Worm (Caenorhabditis elegans) whole organism, early embryonic: ENCODE results near the gene nhr-210.

Experiments
- B0310.2 ChIP-seq: sonication (generic microtip); optimal IDR thresholded peaks from 2 replicates; lab custom pipeline; 2016; ENCODE audit warnings: mild to moderate bottlenecking, missing genetic modification characterization, missing compliant biosample characterization
- F13C5.2 ChIP-seq: sonication (generic microtip); optimal IDR thresholded peaks from 2 replicates; lab custom pipeline; 2017; ENCODE audit warnings: mild to moderate bottlenecking, missing genetic modification characterization, inconsistent platforms, missing compliant biosample characterization
- ama-1 ChIP-seq: fragments of 150-350 bp; optimal IDR thresholded peaks from 2 replicates; lab custom pipeline; 2014
- ceh-13 ChIP-seq: fragments of 200-800 bp; sonication (Bioruptor generic); optimal IDR thresholded peaks from 2 replicates; lab custom pipeline; 2018; ENCODE audit warnings: mild to moderate bottlenecking, missing genetic modification characterization, missing compliant biosample characterization
- ceh-36 ChIP-seq: sonication (generic microtip); optimal IDR thresholded peaks from 2 replicates; lab custom pipeline; 2016; ENCODE audit warnings: missing genetic modification characterization, inconsistent platforms, missing compliant biosample characterization
- flt-1 ChIP-seq: fragments of 200-800 bp; sonication (Bioruptor generic); IDR thresholded peaks from 2 replicates; pipeline ENCODE4 v1.3.6; 2022; ENCODE audit warnings: missing genetic modification characterization, missing compliant biosample characterization
- hmbx-1 ChIP-seq: sonication (generic microtip); optimal IDR thresholded peaks from 2 replicates; lab custom pipeline; 2016; ENCODE audit warnings: mild to moderate bottlenecking, missing genetic modification characterization, missing compliant biosample characterization
- pes-1 ChIP-seq: fragments of 200-800 bp; sonication (Bioruptor generic); IDR thresholded peaks from 2 replicates; pipeline ENCODE4 v1.3.6; 2022; ENCODE audit warnings: missing genetic modification reagents, missing genetic modification characterization, missing compliant biosample characterization
- scrt-1 ChIP-seq: fragments of 200-800 bp; sonication (Bioruptor generic); IDR thresholded peaks from 2 replicates; pipeline ENCODE4 v1.3.6; 2022; ENCODE audit warnings: missing genetic modification characterization, missing compliant biosample characterization
- sea-1 ChIP-seq: fragments of 200-800 bp; sonication (Bioruptor generic); conservative IDR thresholded peaks from 2 replicates; pipeline ENCODE4 v1.3.6; 2022; ENCODE audit warnings: missing genetic modification characterization, missing compliant biosample characterization
- tbx-37 ChIP-seq: fragments of 200-800 bp; sonication (Bioruptor generic); conservative IDR thresholded peaks from 2 replicates; pipeline ENCODE4 v1.3.6; 2022; ENCODE audit warnings: missing genetic modification reagents, missing genetic modification characterization, missing compliant biosample characterization

ce11 chrV:501230-501629 lies 18.1 kb downstream of the nhr-210 start, which contains the start of gene str-256:
- no peak for TF ChIP-seq ama-1 (lab: Kevin White, UChicago)
- no peak for TF ChIP-seq ceh-13 (GFP tag; lab: Kevin White, UChicago)
- TF ChIP-seq pes-1 (GFP tag; lab: Robert Waterston, UW) = no peak
- no peak for TF ChIP-seq ceh-36 (tag; lab: Kevin White, UChicago)
- TF ChIP-seq tbx-37 (GFP tag; lab: Robert Waterston, UW) = no peak
- TF ChIP-seq B0310.2 (tag; lab: Kevin White, UChicago) = no peak
- TF ChIP-seq hmbx-1 (tag; lab: Kevin White, UChicago) = no peak
- no peak for TF ChIP-seq sea-1 (GFP tag; lab: Robert Waterston, UW)
- TF ChIP-seq flt-1 (GFP tag; lab: Robert Waterston, UW) = no peak
- TF ChIP-seq F13C5.2 (tag; lab: Kevin White, UChicago) = no peak
- TF ChIP-seq scrt-1 (GFP tag; lab: Robert Waterston, UW) = no peak
